Worm (Caenorhabditis elegans) whole organism, mixed stage, embryonic: ENCODE measurements around the gene B0563.6.

Experiments used
- ceh-83 ChIP-seq: fragments of 200-800 bp; sonication (Bioruptor generic); optimal IDR thresholded peaks from 2 replicates; lab custom pipeline; 2018; ENCODE audit warnings: mild to moderate bottlenecking, missing genetic modification characterization, missing compliant biosample characterization
- drap-1 ChIP-seq: fragments of 200-800 bp; sonication (Bioruptor generic); optimal IDR thresholded peaks from 3 replicates; lab custom pipeline; 2018; ENCODE audit warnings: mild to moderate bottlenecking, missing genetic modification characterization, missing compliant biosample characterization
- elt-3 ChIP-seq: fragments of 150-350 bp; optimal IDR thresholded peaks from 2 replicates; lab custom pipeline; 2014; ENCODE audit warnings: missing biosample characterization, missing genetic modification characterization
- ham-2 ChIP-seq: fragments of 200-800 bp; sonication (Bioruptor generic); optimal IDR thresholded peaks from 2 replicates; lab custom pipeline; 2018; ENCODE audit warnings: mild to moderate bottlenecking, missing genetic modification characterization, missing compliant biosample characterization
- lin-13 ChIP-seq: fragments of 150-350 bp; optimal IDR thresholded peaks from 2 replicates; lab custom pipeline; 2014; ENCODE audit warnings: missing biosample characterization, missing genetic modification characterization
- mep-1 ChIP-seq: fragments of 150-350 bp; optimal IDR thresholded peaks from 2 replicates; lab custom pipeline; 2017; ENCODE audit warnings: missing biosample characterization, missing genetic modification reagents, missing genetic modification characterization, inconsistent platforms
- nhr-12 ChIP-seq: fragments of 150-350 bp; optimal IDR thresholded peaks from 2 replicates; lab custom pipeline; 2014; ENCODE audit warnings: missing biosample characterization, missing genetic modification characterization
- nhr-237 ChIP-seq: fragments of 150-350 bp; optimal IDR thresholded peaks from 2 replicates; lab custom pipeline; 2014; ENCODE audit warnings: missing biosample characterization, missing genetic modification characterization
- nhr-28 ChIP-seq: fragments of 150-350 bp; optimal IDR thresholded peaks from 2 replicates; lab custom pipeline; 2014; ENCODE audit warnings: missing biosample characterization, missing genetic modification characterization
- sem-2 ChIP-seq: fragments of 200-800 bp; sonication (Bioruptor generic); optimal IDR thresholded peaks from 2 replicates; lab custom pipeline; 2018; ENCODE audit warnings: mild to moderate bottlenecking, missing genetic modification characterization, missing compliant biosample characterization
- ztf-11 ChIP-seq: fragments of 150-350 bp; optimal IDR thresholded peaks from 2 replicates; lab custom pipeline; 2014; ENCODE audit warnings: missing biosample characterization, missing genetic modification characterization

DNA sequence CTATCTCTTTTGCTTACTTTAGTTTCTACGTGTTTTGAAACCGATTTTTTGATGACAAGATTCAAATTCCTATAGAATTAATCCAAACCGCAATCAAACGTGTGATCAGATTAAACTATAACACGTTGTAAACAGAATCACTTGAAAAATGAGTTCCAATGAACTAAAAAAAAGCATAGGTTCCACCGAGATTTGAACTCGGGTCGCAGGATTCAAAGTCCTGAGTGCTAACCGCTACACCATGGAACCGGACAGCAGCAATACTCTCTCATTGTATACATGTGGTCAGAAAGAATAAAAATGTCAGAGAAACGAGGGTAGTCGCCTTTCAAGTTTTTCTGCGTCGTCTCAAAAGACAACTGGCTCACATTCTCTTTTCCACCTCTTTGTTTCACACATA lies 46.1 kb upstream of the B0563.6 start:
- TF ChIP-seq nhr-237 (no peak), mep-1 (tag; lab: Kevin White, UChicago) (no peak), nhr-28 (tag; lab: Kevin White, UChicago) (no peak), ham-2 (GFP tag; lab: Kevin White, UChicago) (no peak), sem-2 (peak; percentile 32), lin-13 (no peak), nhr-12 (tag; lab: Kevin White, UChicago) (no peak), elt-3 (no peak), drap-1 (peak; percentile 60), ceh-83 (GFP tag; lab: Kevin White, UChicago) (peak; percentile 70), ztf-11 (no peak)
